Worm (Caenorhabditis elegans): Measurements from ENCODE around the gene gln-2.

Gene gln-2

ce11 chrIII:9946806-9947419 is 2.3 kb upstream of the gln-2 start, which contains the start of gene K03H1.7 (continued):
- TF ChIP-seq lin-26 (GFP tag; IDR thresholded peaks at IDR 0.05) (no peak), F23B12.7 (tag; optimal IDR thresholded peaks at IDR 0.05; ENCODE audit: insufficient read depth) (no peak), madf-3 (GFP tag; IDR thresholded peaks at IDR 0.05) (no peak), unc-62 (GFP tag; optimal IDR thresholded peaks at IDR 0.05) (no peak), chd-7 (tag; optimal IDR thresholded peaks at IDR 0.05) (no peak), hsf-1 (GFP tag; IDR thresholded peaks at IDR 0.05) (no peak), ztf-6 (GFP tag; IDR thresholded peaks at IDR 0.05) (no peak), lin-54 (GFP tag; optimal IDR thresholded peaks at IDR 0.05) (no peak), sdz-38 (tag; optimal IDR thresholded peaks at IDR 0.05) (no peak), lin-40 (tag; optimal IDR thresholded peaks at IDR 0.05) (no peak), F55B11.4 (tag; optimal IDR thresholded peaks at IDR 0.05; ENCODE audit: borderline replicate concordance, insufficient read depth) (no peak), egrh-3 (GFP tag; IDR thresholded peaks at IDR 0.05) (no peak)

ce11 chrIII:9941020-9941674 is 3.5 kb downstream of the gln-2 start, which contains the start of the genes K03H1.9 and K03H1.12:
Gene K03H1.9, minus strand, starts transcription at chrIII:9941490.
Gene K03H1.12, plus strand, starts transcription at chrIII:9941624.
- TF ChIP-seq attf-6 (GFP tag; IDR thresholded peaks at IDR 0.05) (no peak), zfh-2 (GFP tag; conservative IDR thresholded peaks at IDR 0.05) (peak; percentile 81), egrh-3 (GFP tag; IDR thresholded peaks at IDR 0.05) (peak; percentile 59; the same call in 1 of the 2 replicates), die-1 (tag; optimal IDR thresholded peaks at IDR 0.05) (no peak), athp-1 (tag; optimal IDR thresholded peaks at IDR 0.05) (no peak)

ce11 chrIII:9932091-9932490 is 12.5 kb downstream of the gln-2 start, which contains the start of gene dec-7:
Gene dec-7, plus strand, starts transcription at chrIII:9932398.
- TF ChIP-seq Y53F4B.3 (GFP tag; IDR thresholded peaks at IDR 0.05) (no peak), pha-4 (tag; optimal IDR thresholded peaks at IDR 0.05) (no peak), ztf-3 (GFP tag; optimal IDR thresholded peaks at IDR 0.05) (no peak), F23B12.7 (tag; optimal IDR thresholded peaks at IDR 0.05; ENCODE audit: insufficient read depth) (no peak), ama-1 (optimal IDR thresholded peaks at IDR 0.05) (no peak), ama-1 (GFP tag; optimal IDR thresholded peaks at IDR 0.05) (no peak), aptf-3 (GFP tag; IDR thresholded peaks at IDR 0.05) (no peak), cebp-1 (GFP tag; IDR thresholded peaks at IDR 0.05) (no peak), cebp-1 (tag; optimal IDR thresholded peaks at IDR 0.05) (peak; percentile 45), nhr-90 (tag; optimal IDR thresholded peaks at IDR 0.05) (no peak), tbx-9 (tag; optimal IDR thresholded peaks at IDR 0.05; ENCODE audit: borderline replicate concordance) (no peak), nhr-80 (tag; optimal IDR thresholded peaks at IDR 0.05) (peak; percentile 64), repo-1 (tag; optimal IDR thresholded peaks at IDR 0.05) (no peak)

ce11 chrIII:9930406-9930805 is 14.2 kb downstream of the gln-2 start:
- TF ChIP-seq nhr-80 (tag; optimal IDR thresholded peaks at IDR 0.05) (peak; percentile 91), cebp-1 (GFP tag; IDR thresholded peaks at IDR 0.05) (no peak), cebp-1 (tag; optimal IDR thresholded peaks at IDR 0.05) (peak; percentile 20), let-607 (tag; optimal IDR thresholded peaks at IDR 0.05) (peak; percentile 1 to 5), B0019.2 (GFP tag; conservative IDR thresholded peaks at IDR 0.05) (no peak)

ce11 chrIII:9929525-9929924 is 15.1 kb downstream of the gln-2 start:
- TF ChIP-seq nfya-1 (tag; optimal IDR thresholded peaks at IDR 0.05; ENCODE audit: borderline replicate concordance, insufficient read depth) = no peak
